Worm (Caenorhabditis elegans) whole organism, late embryonic: ENCODE results near the gene syd-1.

Experiments
- C08G9.2 ChIP-seq: sonication (generic microtip); optimal IDR thresholded peaks from 2 replicates; lab custom pipeline; 2016; ENCODE audit warnings: mild to moderate bottlenecking, missing genetic modification characterization, moderate library complexity, missing compliant biosample characterization
- C38D4.7 ChIP-seq: fragments of 200-800 bp; sonication (Bioruptor generic); optimal IDR thresholded peaks from 2 replicates; lab custom pipeline; 2018; ENCODE audit warnings: mild to moderate bottlenecking, missing genetic modification characterization, moderate library complexity, missing compliant biosample characterization
- F13H6.1 ChIP-seq: sonication (generic microtip); optimal IDR thresholded peaks from 2 replicates; lab custom pipeline; 2016; ENCODE audit warnings: missing genetic modification characterization, missing compliant biosample characterization
- Y22D7AL.16 ChIP-seq: sonication (generic microtip); optimal IDR thresholded peaks from 2 replicates; lab custom pipeline; 2016; ENCODE audit warnings: missing genetic modification characterization, missing compliant biosample characterization
- ama-1 ChIP-seq: fragments of 150-350 bp; optimal IDR thresholded peaks from 2 replicates; lab custom pipeline; 2014
- ceh-14 ChIP-seq: sonication (generic microtip); optimal IDR thresholded peaks from 2 replicates; lab custom pipeline; 2016; ENCODE audit warnings: missing genotype, missing genetic modification characterization, missing compliant biosample characterization
- ceh-18 ChIP-seq: sonication (generic microtip); optimal IDR thresholded peaks from 2 replicates; lab custom pipeline; 2016; ENCODE audit warnings: missing genetic modification characterization, missing compliant biosample characterization
- ceh-24 ChIP-seq: sonication (generic microtip); optimal IDR thresholded peaks from 2 replicates; lab custom pipeline; 2016; ENCODE audit warnings: mild to moderate bottlenecking, missing genetic modification characterization, missing compliant biosample characterization
- ceh-31 ChIP-seq: sonication (generic microtip); optimal IDR thresholded peaks from 2 replicates; lab custom pipeline; 2016; ENCODE audit warnings: missing genetic modification characterization, missing compliant biosample characterization
- ceh-34 ChIP-seq: sonication (generic microtip); optimal IDR thresholded peaks from 2 replicates; lab custom pipeline; 2016; ENCODE audit warnings: mild to moderate bottlenecking, missing genetic modification characterization, missing compliant biosample characterization
- ceh-45 ChIP-seq: fragments of 200-800 bp; sonication (Bioruptor generic); IDR thresholded peaks from 2 replicates; pipeline ENCODE4 v1.3.6; 2022; ENCODE audit warnings: missing genetic modification reagents, missing genetic modification characterization, missing compliant biosample characterization
- ceh-9 ChIP-seq: sonication (generic microtip); optimal IDR thresholded peaks from 2 replicates; lab custom pipeline; 2016; ENCODE audit warnings: mild to moderate bottlenecking, missing genetic modification characterization, inconsistent platforms, missing compliant biosample characterization
- dmd-4 ChIP-seq: sonication (generic microtip); optimal IDR thresholded peaks from 2 replicates; lab custom pipeline; 2016; ENCODE audit warnings: borderline replicate concordance, missing genetic modification characterization, missing compliant biosample characterization
- elt-4 ChIP-seq: sonication (generic microtip); optimal IDR thresholded peaks from 2 replicates; lab custom pipeline; 2016; ENCODE audit warnings: missing genetic modification characterization, missing compliant biosample characterization
- ets-4 ChIP-seq: sonication (generic microtip); optimal IDR thresholded peaks from 2 replicates; lab custom pipeline; 2016; ENCODE audit warnings: missing genetic modification characterization, missing compliant biosample characterization
- eyg-1 ChIP-seq: sonication (generic microtip); optimal IDR thresholded peaks from 2 replicates; lab custom pipeline; 2016; ENCODE audit warnings: missing genotype, missing genetic modification characterization, missing compliant biosample characterization
- fax-1 ChIP-seq: sonication (generic microtip); optimal IDR thresholded peaks from 2 replicates; lab custom pipeline; 2016; ENCODE audit warnings: missing genotype, missing genetic modification characterization, missing compliant biosample characterization
- fkh-6 ChIP-seq: sonication (generic microtip); optimal IDR thresholded peaks from 2 replicates; lab custom pipeline; 2016; ENCODE audit warnings: missing genetic modification characterization, missing compliant biosample characterization
- hlh-15 ChIP-seq: sonication (generic microtip); optimal IDR thresholded peaks from 2 replicates; lab custom pipeline; 2016; ENCODE audit warnings: missing genetic modification characterization, missing compliant biosample characterization
- hlh-30 ChIP-seq: sonication (generic microtip); optimal IDR thresholded peaks from 2 replicates; lab custom pipeline; 2017; ENCODE audit warnings: antibody characterized with exemption, missing genetic modification characterization, missing compliant biosample characterization; ENCODE audit not compliant: insufficient read depth
- hlh-6 ChIP-seq: sonication (generic microtip); optimal IDR thresholded peaks from 2 replicates; lab custom pipeline; 2016; ENCODE audit warnings: missing genotype, missing genetic modification characterization, missing compliant biosample characterization
- lim-6 ChIP-seq: sonication (generic microtip); optimal IDR thresholded peaks from 2 replicates; lab custom pipeline; 2016; ENCODE audit warnings: missing genetic modification characterization, missing compliant biosample characterization
- mec-3 ChIP-seq: sonication (generic microtip); optimal IDR thresholded peaks from 2 replicates; lab custom pipeline; 2016; ENCODE audit warnings: borderline replicate concordance, missing genetic modification characterization, missing compliant biosample characterization
- npax-4 ChIP-seq: sonication (generic microtip); optimal IDR thresholded peaks from 2 replicates; lab custom pipeline; 2016; ENCODE audit warnings: missing genetic modification characterization, missing compliant biosample characterization
- pha-4 ChIP-seq: fragments of 150-350 bp; optimal IDR thresholded peaks from 2 replicates; lab custom pipeline; 2018; ENCODE audit warnings: missing biosample characterization, missing genetic modification reagents, missing genetic modification characterization
- pros-1 ChIP-seq: fragments of 150-350 bp; optimal IDR thresholded peaks from 2 replicates; lab custom pipeline; 2014; ENCODE audit warnings: missing biosample characterization, missing genetic modification reagents, missing genetic modification characterization
- rnt-1 ChIP-seq: sonication (generic microtip); optimal IDR thresholded peaks from 2 replicates; lab custom pipeline; 2016; ENCODE audit warnings: missing genetic modification characterization, missing compliant biosample characterization
- sox-4 ChIP-seq: sonication (generic microtip); optimal IDR thresholded peaks from 2 replicates; lab custom pipeline; 2017; ENCODE audit warnings: mild to moderate bottlenecking, missing genetic modification characterization, inconsistent platforms, missing compliant biosample characterization
- syd-9 ChIP-seq: sonication (generic microtip); optimal IDR thresholded peaks from 2 replicates; lab custom pipeline; 2016; ENCODE audit warnings: mild to moderate bottlenecking, missing genetic modification characterization, moderate library complexity, missing compliant biosample characterization
- tbx-7 ChIP-seq: sonication (generic microtip); optimal IDR thresholded peaks from 2 replicates; lab custom pipeline; 2016; ENCODE audit warnings: missing genotype, missing genetic modification characterization, missing compliant biosample characterization
- ttx-3 ChIP-seq: sonication (generic microtip); optimal IDR thresholded peaks from 2 replicates; lab custom pipeline; 2016; ENCODE audit warnings: missing genetic modification reagents, missing genetic modification characterization, missing compliant biosample characterization
- unc-3 ChIP-seq, 2 experiments: fragments of 200-800 bp in 1 of 2; sonication (Bioruptor generic) in 1 of 2; sonication (generic microtip) in 1 of 2; conservative IDR thresholded peaks in 1 of 2; optimal IDR thresholded peaks in 1 of 2; 2 replicates each; pipeline versions ENCODE4 v1.3.6 to Lab custom; 2016 to 2022; ENCODE audit warnings: missing compliant biosample characterization in 2 of 2, missing genetic modification characterization in 2 of 2, missing genetic modification reagents in 1 of 2
- unc-42 ChIP-seq: sonication (generic microtip); optimal IDR thresholded peaks from 2 replicates; lab custom pipeline; 2016; ENCODE audit warnings: missing genotype, missing genetic modification characterization, missing compliant biosample characterization
- unc-55 ChIP-seq: sonication (generic microtip); optimal IDR thresholded peaks from 2 replicates; lab custom pipeline; 2017; ENCODE audit warnings: missing biosample characterization, missing genetic modification reagents, missing genetic modification characterization
- unc-86 ChIP-seq: sonication (generic microtip); optimal IDR thresholded peaks from 2 replicates; lab custom pipeline; 2016; ENCODE audit warnings: missing genetic modification characterization, missing compliant biosample characterization
- zip-5 ChIP-seq: sonication (generic microtip); optimal IDR thresholded peaks from 2 replicates; lab custom pipeline; 2016; ENCODE audit warnings: missing genetic modification characterization, missing compliant biosample characterization
- ztf-16 ChIP-seq: sonication (generic microtip); optimal IDR thresholded peaks from 2 replicates; lab custom pipeline; 2017; ENCODE audit warnings: missing genetic modification characterization, missing compliant biosample characterization

syd-1 gene

DNA sequence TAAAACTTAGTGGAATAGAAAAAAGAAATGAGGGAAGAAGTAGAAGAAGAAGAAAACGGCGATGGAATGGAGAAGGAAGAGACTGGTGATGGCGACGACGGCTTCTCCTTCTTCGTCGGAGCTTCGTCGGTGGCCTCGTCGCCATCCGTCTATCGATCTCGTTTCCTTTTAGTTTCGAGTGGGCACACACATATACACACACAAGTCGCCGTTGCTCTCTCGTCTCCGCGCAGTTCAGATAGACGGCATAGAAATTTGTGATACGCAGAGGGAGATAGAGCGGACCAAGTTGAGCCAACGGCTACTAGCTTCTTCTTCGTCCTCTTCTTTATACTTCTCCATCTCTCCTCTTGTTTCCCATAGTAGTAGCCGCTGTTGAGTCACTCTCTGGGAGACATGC, 1.5 kb downstream of the syd-1 start (continued):
- TF ChIP-seq ztf-16 (no peak), ceh-9 (no peak), Y22D7AL.16 (tag; lab: Kevin White, UChicago) (no peak), unc-3 (GFP tag; conservative IDR thresholded peaks at IDR 0.05; lab: Robert Waterston, UW) (no peak), unc-3 (tag; optimal IDR thresholded peaks at IDR 0.05; lab: Kevin White, UChicago) (no peak), lim-6 (no peak), ceh-34 (tag; lab: Kevin White, UChicago) (peak; percentile 1), ama-1 (lab: Kevin White, UChicago) (no peak), C38D4.7 (no peak), sox-4 (no peak), ceh-18 (tag; lab: Kevin White, UChicago) (no peak), unc-42 (tag; lab: Kevin White, UChicago) (peak; percentile 28), elt-4 (tag; lab: Kevin White, UChicago) (no peak), ceh-31 (peak; percentile 73), unc-55 (no peak), ets-4 (tag; lab: Kevin White, UChicago) (no peak)

DNA sequence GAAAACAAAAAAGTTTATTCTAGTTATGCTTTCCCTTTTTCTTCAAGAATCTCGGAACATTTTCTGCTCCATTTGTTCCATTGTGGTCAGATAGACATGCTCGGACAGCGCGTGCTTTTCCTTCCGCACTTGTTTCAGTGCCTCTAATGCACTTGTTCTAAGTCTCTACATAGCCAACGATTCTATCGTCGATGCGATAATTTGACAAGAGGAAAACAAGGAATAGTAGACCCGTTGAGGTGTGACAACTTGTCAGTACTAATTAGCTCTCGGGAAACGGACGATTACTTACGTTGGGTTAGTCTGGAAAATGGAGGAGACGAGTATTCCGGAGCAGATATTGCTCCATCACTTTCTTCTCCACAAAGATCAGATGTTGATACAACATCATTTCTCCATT, 6.4 kb downstream of the syd-1 start:
- TF ChIP-seq fkh-6 (tag; lab: Kevin White, UChicago) (no peak), ceh-31 (peak; percentile 1)

DNA sequence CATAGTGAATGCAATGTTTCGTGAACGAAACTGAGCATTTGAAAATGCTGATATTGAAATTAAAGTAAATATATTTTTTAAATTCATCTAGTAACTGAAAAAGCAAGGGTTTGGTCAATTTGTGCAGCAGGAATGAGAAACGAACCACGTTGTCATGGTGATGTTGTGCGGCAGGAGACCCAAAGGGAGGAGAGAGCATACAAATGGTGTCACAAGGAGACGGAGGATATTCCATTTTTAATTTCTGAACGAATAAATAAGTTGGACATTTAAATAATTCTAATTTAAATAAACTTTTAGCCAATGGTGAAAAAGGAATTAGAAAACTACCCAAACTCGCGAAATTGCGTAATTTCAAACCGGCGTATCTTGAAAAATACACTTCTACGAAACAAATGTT, 11.2 kb downstream of the syd-1 start, which contains the start of gene mks-3:
Gene mks-3, minus strand, starts transcription at position 101 of the 400 bp plus-strand sequence.
- TF ChIP-seq lim-6, result no peak
- TF ChIP-seq ceh-14, result no peak
- TF ChIP-seq syd-9 (tag; lab: Kevin White, UChicago), result no peak
- no peak for TF ChIP-seq sox-4
- no peak for TF ChIP-seq hlh-15
- no peak for TF ChIP-seq zip-5 (tag; lab: Kevin White, UChicago)
- TF ChIP-seq npax-4, result no peak
- no peak for TF ChIP-seq ceh-45 (GFP tag; lab: Robert Waterston, UW)
- TF ChIP-seq C08G9.2 (tag; lab: Kevin White, UChicago), result no peak
- no peak for TF ChIP-seq hlh-30 (tag; lab: Kevin White, UChicago)
- no peak for TF ChIP-seq pha-4
- TF ChIP-seq mec-3 (tag; lab: Kevin White, UChicago), result no peak
- TF ChIP-seq C38D4.7, result no peak
- TF ChIP-seq eyg-1, result no peak
- TF ChIP-seq F13H6.1 (tag; lab: Kevin White, UChicago), result no peak
- no peak for TF ChIP-seq pros-1 (tag; lab: Kevin White, UChicago)
- TF ChIP-seq, all 69 proteins: peak for 0

DNA sequence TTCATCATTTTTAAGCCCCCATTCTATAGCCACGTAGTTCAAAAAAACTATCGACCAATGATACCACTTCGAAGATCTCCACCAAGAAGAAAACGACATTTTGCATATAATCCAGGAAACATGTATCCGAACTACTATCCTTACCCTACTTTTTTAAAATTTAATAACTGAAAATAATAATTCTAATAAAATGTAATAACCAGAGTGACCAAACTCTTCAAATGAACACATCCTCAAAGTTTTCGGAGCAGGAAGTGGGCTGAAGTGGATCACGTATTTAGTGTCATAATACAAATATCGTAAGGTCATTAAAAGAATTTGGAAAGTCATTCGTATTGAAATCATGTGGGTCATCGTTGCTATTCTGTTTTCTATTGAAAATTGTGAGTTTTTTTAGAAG, 17.3 kb downstream of the syd-1 start, which contains the start of gene F35D2.6:
Gene F35D2.6, plus strand, starts transcription at position 301 of the 400 bp plus-strand sequence.
- TF ChIP-seq ceh-24 (tag; lab: Kevin White, UChicago), result no peak
- no peak for TF ChIP-seq rnt-1 (tag; lab: Kevin White, UChicago)

DNA sequence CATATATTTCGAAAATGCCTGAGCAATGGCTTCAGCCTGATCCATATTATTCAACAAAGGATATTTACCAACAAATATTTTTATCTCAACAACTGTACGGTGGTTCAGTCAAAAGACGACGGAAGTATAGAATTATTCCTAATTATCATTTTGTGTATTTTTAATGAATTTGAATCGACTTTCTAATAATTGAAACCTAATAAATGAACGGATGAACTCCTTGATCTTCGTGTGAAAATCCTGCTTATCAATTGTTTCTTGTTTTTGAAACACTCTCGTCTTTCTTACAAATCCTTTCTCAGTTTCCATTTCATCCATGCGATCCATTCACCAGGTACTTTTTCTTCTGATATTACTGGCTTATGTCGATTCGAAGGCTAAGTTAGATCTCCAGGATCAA, 19.1 kb downstream of the syd-1 start, which contains the start of gene F35D2.1:
Gene F35D2.1, plus strand, starts transcription at position 301 of the 400 bp plus-strand sequence.
- TF ChIP-seq C08G9.2 (tag; lab: Kevin White, UChicago) (no peak), npax-4 (no peak), pros-1 (tag; lab: Kevin White, UChicago) (no peak), unc-86 (tag; lab: Kevin White, UChicago) (no peak), tbx-7 (tag; lab: Kevin White, UChicago) (no peak), dmd-4 (tag; lab: Kevin White, UChicago) (no peak), ttx-3 (no peak), F13H6.1 (tag; lab: Kevin White, UChicago) (no peak), hlh-6 (no peak), fax-1 (tag; lab: Kevin White, UChicago) (no peak), ceh-18 (tag; lab: Kevin White, UChicago) (no peak), pha-4 (no peak), ama-1 (lab: Kevin White, UChicago) (no peak)
